Worm (Caenorhabditis elegans): ENCODE results near the gene nspd-2.

Gene nspd-2

DNA sequence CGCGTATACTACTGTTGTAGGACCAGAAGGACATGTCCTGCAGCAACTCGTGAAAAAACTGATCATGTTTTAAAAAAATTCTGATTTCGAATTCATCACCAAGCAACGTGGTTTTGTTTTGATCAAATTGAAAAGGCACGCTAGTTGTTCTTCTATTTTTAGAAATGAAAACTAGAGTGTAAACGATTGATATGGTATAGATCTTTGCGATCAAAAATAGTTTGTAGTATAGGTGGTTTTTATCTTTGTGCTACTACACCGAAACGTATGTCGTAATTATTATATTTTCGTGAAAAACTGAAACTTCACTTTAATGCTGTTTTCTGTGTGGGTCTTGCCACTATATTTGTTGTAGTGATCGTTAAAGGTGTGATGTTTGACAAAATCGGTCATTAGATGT is 23.0 kb downstream of the nspd-2 start:
- TF ChIP-seq egl-43 (GFP tag; IDR thresholded peaks at IDR 0.05) (no peak), nhr-28 (tag; optimal IDR thresholded peaks at IDR 0.05) (peak; percentile 86)

DNA sequence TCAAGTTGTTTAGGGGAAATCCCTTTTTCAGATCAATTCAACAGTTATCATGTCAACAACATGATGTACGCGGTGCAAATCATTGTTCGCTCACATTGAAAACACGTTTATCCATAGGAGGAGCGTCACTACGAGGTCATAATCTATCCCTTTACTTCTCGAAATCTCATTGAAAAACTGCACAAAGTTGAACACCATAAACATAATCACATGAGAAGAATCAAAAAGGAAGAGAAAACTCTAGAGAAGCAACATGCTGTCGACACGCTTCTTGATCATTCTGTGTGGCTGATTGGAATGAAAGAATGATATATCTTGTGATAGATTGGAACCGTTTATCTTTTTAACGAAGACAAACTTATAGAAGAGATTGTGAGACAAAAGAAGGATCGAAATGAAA is 24.1 kb downstream of the nspd-2 start:
- TF ChIP-seq ceh-62 (tag; optimal IDR thresholded peaks at IDR 0.05) (no peak), lin-13 (GFP tag; optimal IDR thresholded peaks at IDR 0.05) (no peak), dmd-9 (GFP tag; IDR thresholded peaks at IDR 0.05) (no peak), vab-7 (GFP tag; IDR thresholded peaks at IDR 0.05) (no peak), unc-39 (tag; optimal IDR thresholded peaks at IDR 0.05) (no peak), duxl-1 (tag; optimal IDR thresholded peaks at IDR 0.05; ENCODE audit: poor library complexity) (peak; percentile 9), Y75B8A.6 (GFP tag; IDR thresholded peaks at IDR 0.05) (no peak), egl-43 (GFP tag; IDR thresholded peaks at IDR 0.05) (no peak), pqm-1 (tag; optimal IDR thresholded peaks at IDR 0.05) (no peak), nhr-48 (tag; optimal IDR thresholded peaks at IDR 0.05) (peak; percentile 98), egl-27 (tag; optimal IDR thresholded peaks at IDR 0.05) (no peak), ceh-28 (tag; optimal IDR thresholded peaks at IDR 0.05) (no peak), unc-130 (GFP tag; optimal IDR thresholded peaks at IDR 0.05) (no peak), lin-39 (tag; optimal IDR thresholded peaks at IDR 0.05) (no peak), hlh-30 (tag; optimal IDR thresholded peaks at IDR 0.05; ENCODE audit: insufficient read depth) (peak; percentile 93), gei-8 (GFP tag; optimal IDR thresholded peaks at IDR 0.05) (peak; percentile 75), daf-8 (GFP tag; IDR thresholded peaks at IDR 0.05) (no peak), daf-19 (GFP tag; conservative IDR thresholded peaks at IDR 0.05) (no peak), nhr-77 (tag; optimal IDR thresholded peaks at IDR 0.05) (peak; percentile 12), nhr-25 (tag; optimal IDR thresholded peaks at IDR 0.05; ENCODE audit: borderline replicate concordance, insufficient read depth) (peak; percentile 49), mxl-2 (GFP tag; conservative IDR thresholded peaks at IDR 0.05) (no peak), nhr-28 (tag; optimal IDR thresholded peaks at IDR 0.05) (peak; percentile 92), lim-7 (GFP tag; IDR thresholded peaks at IDR 0.05) (no peak), tra-1 (GFP tag; IDR thresholded peaks at IDR 0.05) (peak; percentile 24; the same call in 1 of the 2 replicates), fos-1 (tag; optimal IDR thresholded peaks at IDR 0.05) (no peak), zip-11 (GFP tag; IDR thresholded peaks at IDR 0.05) (no peak), unc-62 (GFP tag; optimal IDR thresholded peaks at IDR 0.05 in 1 of 2) (peak in 1 of 2 experiments; percentile 98), unc-62 (tag; optimal IDR thresholded peaks at IDR 0.05) (no peak), ceh-20 (GFP tag; IDR thresholded peaks at IDR 0.05) (peak; percentile 58; the same call in 1 of the 2 replicates), dmd-6 (GFP tag; IDR thresholded peaks at IDR 0.05) (peak; percentile 79), lin-29 (GFP tag; IDR thresholded peaks at IDR 0.05) (no peak), nhr-237 (tag; optimal IDR thresholded peaks at IDR 0.05) (no peak), ces-1 (GFP tag; optimal IDR thresholded peaks at IDR 0.05) (no peak), nhr-10 (tag; optimal IDR thresholded peaks at IDR 0.05) (peak; percentile 14), R02D3.7 (tag; optimal IDR thresholded peaks at IDR 0.05) (no peak), lsy-2 (tag; optimal IDR thresholded peaks at IDR 0.05) (peak; percentile 5 to 79), saeg-2 (GFP tag; IDR thresholded peaks at IDR 0.05) (no peak), nhr-102 (tag; optimal IDR thresholded peaks at IDR 0.05) (peak; percentile 52), spr-3 (GFP tag; optimal IDR thresholded peaks at IDR 0.05) (no peak), mep-1 (tag; optimal IDR thresholded peaks at IDR 0.05) (peak; percentile 59), ceh-82 (tag; optimal IDR thresholded peaks at IDR 0.05) (no peak), ceh-32 (tag; optimal IDR thresholded peaks at IDR 0.05; ENCODE audit: poor library complexity) (no peak), ZK546.5 (tag; optimal IDR thresholded peaks at IDR 0.05) (no peak), aha-1 (tag) (peak; percentile 92), mes-2 (tag; optimal IDR thresholded peaks at IDR 0.05; ENCODE audit: poor library complexity, severe bottlenecking) (peak; percentile 41), nhr-6 (tag; optimal IDR thresholded peaks at IDR 0.05) (no peak), dpl-1 (GFP tag; optimal IDR thresholded peaks at IDR 0.05) (peak; percentile 49), mdl-1 (tag; optimal IDR thresholded peaks at IDR 0.05) (peak in 1 of 2 experiments; percentile 72), cey-2 (tag; optimal IDR thresholded peaks at IDR 0.05; ENCODE audit: borderline replicate concordance, insufficient read depth) (peak; percentile 94), skn-1 (tag; optimal IDR thresholded peaks at IDR 0.05) (no peak)
